Worm (Caenorhabditis elegans) whole organism, midembryonic: Measurements from ENCODE around the gene affl-2.

Experiments
- T22C8.4 ChIP-seq: fragments of 200-800 bp; sonication (Bioruptor generic); IDR thresholded peaks from 2 replicates; pipeline ENCODE4 v1.3.6; 2022; ENCODE audit warnings: missing genetic modification characterization, missing compliant biosample characterization
- flt-1 ChIP-seq: fragments of 200-800 bp; sonication (Bioruptor generic); IDR thresholded peaks from 2 replicates; pipeline ENCODE4 v1.3.6; 2022; ENCODE audit warnings: missing genetic modification characterization, missing compliant biosample characterization
- klf-2 ChIP-seq: fragments of 200-800 bp; sonication (Bioruptor generic); conservative IDR thresholded peaks from 2 replicates; pipeline ENCODE4 v1.3.6; 2022; ENCODE audit warnings: missing genetic modification reagents, missing genetic modification characterization, missing compliant biosample characterization
- ref-1 ChIP-seq: fragments of 200-800 bp; sonication (Bioruptor generic); conservative IDR thresholded peaks from 2 replicates; pipeline ENCODE4 v1.3.6; 2022; ENCODE audit warnings: missing genetic modification reagents, missing genetic modification characterization, missing compliant biosample characterization
- ztf-23 ChIP-seq: fragments of 200-800 bp; sonication (Bioruptor generic); IDR thresholded peaks from 2 replicates; pipeline ENCODE4 v1.3.6; 2022; ENCODE audit warnings: missing genetic modification reagents, missing genetic modification characterization, missing compliant biosample characterization
- ztf-29 ChIP-seq: fragments of 200-800 bp; sonication (Bioruptor generic); IDR thresholded peaks from 2 replicates; pipeline ENCODE4 v1.3.6; 2022; ENCODE audit warnings: missing genetic modification reagents, missing genetic modification characterization, missing compliant biosample characterization

DNA sequence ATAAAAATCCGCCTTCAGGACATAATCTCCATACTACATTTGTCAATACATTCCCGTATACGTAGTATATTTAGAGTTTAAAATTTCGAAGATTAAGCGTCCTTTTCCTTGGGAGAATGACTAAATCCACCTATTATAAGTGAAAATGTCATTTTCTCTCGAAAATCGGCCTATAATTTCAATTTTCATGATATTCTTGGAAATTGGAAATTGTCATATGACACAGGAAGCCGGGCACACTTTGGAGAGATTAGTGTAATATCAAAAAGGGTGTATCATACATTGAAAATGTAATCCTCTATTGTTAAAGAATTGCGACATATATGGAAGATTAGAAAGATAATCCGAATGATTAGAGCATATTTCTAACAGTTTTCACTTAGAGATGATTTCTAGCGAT lies 48.0 kb downstream of the affl-2 start:
- TF ChIP-seq T22C8.4 (GFP tag; lab: Robert Waterston, UW) (no peak), ref-1 (no peak), ztf-29 (GFP tag; lab: Robert Waterston, UW) (no peak), flt-1 (no peak), ztf-23 (GFP tag; lab: Robert Waterston, UW) (no peak), klf-2 (GFP tag; lab: Robert Waterston, UW) (no peak)
